Worm (Caenorhabditis elegans): Measurements from ENCODE around the gene snpc-1.2.

Gene snpc-1.2

ce11 chrIII:13187773-13188172 is 18.4 kb upstream of the snpc-1.2 start (continued):
- TF ChIP-seq nhr-76 (tag; optimal IDR thresholded peaks at IDR 0.05): no peak
- no peak for TF ChIP-seq nhr-11 (tag; optimal IDR thresholded peaks at IDR 0.05)
- peak; percentile 50 to 61 for TF ChIP-seq lin-35 (GFP tag; optimal IDR thresholded peaks at IDR 0.05)
- no peak for TF ChIP-seq nhr-84 (tag; optimal IDR thresholded peaks at IDR 0.05)
- TF ChIP-seq unc-98 (GFP tag; IDR thresholded peaks at IDR 0.05): peak; percentile 71; the same call in 1 of the 2 replicates
- peak; percentile 79 for TF ChIP-seq nhr-20 (tag; optimal IDR thresholded peaks at IDR 0.05)
- peak; percentile 57 for TF ChIP-seq C34B4.2 (tag; optimal IDR thresholded peaks at IDR 0.05)
- TF ChIP-seq jun-1 (tag; optimal IDR thresholded peaks at IDR 0.05): no peak
- no peak for TF ChIP-seq fos-1 (tag; optimal IDR thresholded peaks at IDR 0.05)
- no peak for TF ChIP-seq lin-15B (tag; optimal IDR thresholded peaks at IDR 0.05)
- peak; percentile 90 for TF ChIP-seq egl-13 (tag; optimal IDR thresholded peaks at IDR 0.05)
- TF ChIP-seq elt-2 (tag; optimal IDR thresholded peaks at IDR 0.05): peak; percentile 68
- no peak for TF ChIP-seq alr-1 (tag; optimal IDR thresholded peaks at IDR 0.05; ENCODE audit: borderline replicate concordance)
- TF ChIP-seq nhr-19 (GFP tag; conservative IDR thresholded peaks at IDR 0.05): peak; percentile 80
- peak; percentile 71 to 75 for TF ChIP-seq efl-1 (optimal IDR thresholded peaks at IDR 0.05)
- TF ChIP-seq efl-1 (GFP tag; optimal IDR thresholded peaks at IDR 0.05 in 1 of 2): peak; percentile 69 to 96
- no peak for TF ChIP-seq unc-30 (tag; optimal IDR thresholded peaks at IDR 0.05)
- no peak for TF ChIP-seq hpl-2 (GFP tag; optimal IDR thresholded peaks at IDR 0.05)
- peak; percentile 91 for TF ChIP-seq pax-3 (tag; optimal IDR thresholded peaks at IDR 0.05)
- no peak for TF ChIP-seq snpc-4 (tag; optimal IDR thresholded peaks at IDR 0.05)
- peak; percentile 66 for TF ChIP-seq lin-39 (tag; optimal IDR thresholded peaks at IDR 0.05)
- no peak for TF ChIP-seq lin-14 (GFP tag; optimal IDR thresholded peaks at IDR 0.05)
- TF ChIP-seq dsc-1 (tag; optimal IDR thresholded peaks at IDR 0.05): peak; percentile 86
- TF ChIP-seq mep-1 (tag; optimal IDR thresholded peaks at IDR 0.05): peak; percentile 74
- TF ChIP-seq sox-4 (tag; optimal IDR thresholded peaks at IDR 0.05): peak; percentile 94
- peak; percentile 52 for TF ChIP-seq F16B12.6 (tag; optimal IDR thresholded peaks at IDR 0.05)
- no peak for TF ChIP-seq nhr-237 (tag; optimal IDR thresholded peaks at IDR 0.05)
- TF ChIP-seq ceh-90 (tag; optimal IDR thresholded peaks at IDR 0.05): peak; percentile 93
- TF ChIP-seq egl-27 (tag; optimal IDR thresholded peaks at IDR 0.05): no peak
- TF ChIP-seq zip-4 (GFP tag; optimal IDR thresholded peaks at IDR 0.05): no peak
- TF ChIP-seq ceh-63 (GFP tag; optimal IDR thresholded peaks at IDR 0.05): peak; percentile 60
- TF ChIP-seq rnt-1 (tag; optimal IDR thresholded peaks at IDR 0.05): peak; percentile 99
- TF ChIP-seq dpl-1 (GFP tag; optimal IDR thresholded peaks at IDR 0.05): peak; percentile 22 to 71 (median 65)
- peak; percentile 93 for TF ChIP-seq nhr-90 (tag; optimal IDR thresholded peaks at IDR 0.05; ENCODE audit: poor library complexity)
- TF ChIP-seq snu-23 (GFP tag; optimal IDR thresholded peaks at IDR 0.05): peak; percentile 85
- TF ChIP-seq fkh-4 (tag; optimal IDR thresholded peaks at IDR 0.05; ENCODE audit: borderline replicate concordance): peak; percentile 98
- TF ChIP-seq blmp-1 (tag; optimal IDR thresholded peaks at IDR 0.05): peak; percentile 43
- peak; percentile 51 for TF ChIP-seq isw-1 (GFP tag; IDR thresholded peaks at IDR 0.05)
- peak; percentile 93 for TF ChIP-seq nhr-47 (tag; optimal IDR thresholded peaks at IDR 0.05)
- no peak for TF ChIP-seq ama-1 (optimal IDR thresholded peaks at IDR 0.05)
- peak; percentile 90 for TF ChIP-seq nhr-71 (tag; optimal IDR thresholded peaks at IDR 0.05)
- TF ChIP-seq C16A3.4 (tag; optimal IDR thresholded peaks at IDR 0.05): no peak
- TF ChIP-seq swsn-7 (tag; optimal IDR thresholded peaks at IDR 0.05): peak; percentile 84
- no peak for TF ChIP-seq nhr-12 (tag; optimal IDR thresholded peaks at IDR 0.05)
- TF ChIP-seq ets-5 (GFP tag; IDR thresholded peaks at IDR 0.05): no peak

- TF ChIP-seq elt-2 (tag; optimal IDR thresholded peaks at IDR 0.05): no peak
- TF ChIP-seq sox-4 (tag; optimal IDR thresholded peaks at IDR 0.05): no peak
- no peak for TF ChIP-seq fkh-8 (tag; optimal IDR thresholded peaks at IDR 0.05)
- no peak for TF ChIP-seq hlh-4 (tag; optimal IDR thresholded peaks at IDR 0.05)
- no peak for TF ChIP-seq C04F5.9 (tag; optimal IDR thresholded peaks at IDR 0.05)
- TF ChIP-seq vab-15 (tag; optimal IDR thresholded peaks at IDR 0.05): no peak
- no peak for TF ChIP-seq hpl-2 (GFP tag; optimal IDR thresholded peaks at IDR 0.05)
- no peak for TF ChIP-seq skn-1 (tag; optimal IDR thresholded peaks at IDR 0.05)
- no peak for TF ChIP-seq nhr-85 (tag)
- TF ChIP-seq sup-37 (GFP tag; optimal IDR thresholded peaks at IDR 0.05): no peak
- no peak for TF ChIP-seq lin-13 (GFP tag; optimal IDR thresholded peaks at IDR 0.05)
- no peak for TF ChIP-seq egl-27 (tag; optimal IDR thresholded peaks at IDR 0.05)
- no peak for TF ChIP-seq lin-35 (GFP tag; optimal IDR thresholded peaks at IDR 0.05)
Measured at ce11 chrIII:13187090-13187489, 17.7 kb upstream of the snpc-1.2 start, which contains the start of gene gly-5. Gene gly-5, plus strand, starts transcription at chrIII:13187390.

All from whole organism, L1 larva.